Fruit fly (Drosophila melanogaster): ENCODE data around the gene CG42813.

Gene CG42813

dm6 chr3R:27204694-27205414 is 23.5 kb downstream of the CG42813 start (continued):
- TF ChIP-seq Blimp-1 (GFP tag; optimal IDR thresholded peaks at IDR 0.05) (peak; percentile 43), fd102C (GFP tag; optimal IDR thresholded peaks at IDR 0.05) (no peak), Oaz (GFP tag; IDR thresholded peaks at IDR 0.05) (no peak), CG12391 (tag; optimal IDR thresholded peaks at IDR 0.05) (peak; percentile 14), CG9727 (GFP tag; optimal IDR thresholded peaks at IDR 0.05) (peak; percentile 35), wor (GFP tag; IDR thresholded peaks at IDR 0.05) (peak; percentile 12; the same call in 1 of the 2 replicates), CG7357 (GFP tag; IDR thresholded peaks at IDR 0.05) (0 out of 3 replicates have a peak, but pooled peaks have one; percentile 27), tap (tag; optimal IDR thresholded peaks at IDR 0.05) (peak; percentile 6), CG6175 (GFP tag; IDR thresholded peaks at IDR 0.05) (no peak), CG31441 (GFP tag; IDR thresholded peaks at IDR 0.05) (peak; percentile 60), CG10267 (tag; optimal IDR thresholded peaks at IDR 0.05) (peak; percentile 39), Sry-β (GFP tag; optimal IDR thresholded peaks at IDR 0.05) (no peak), D (optimal IDR thresholded peaks at IDR 0.05) (no peak), D (GFP tag; optimal IDR thresholded peaks at IDR 0.05) (peak; percentile 35), Ssrp (tag; optimal IDR thresholded peaks at IDR 0.05) (peak; percentile 5), CG11504 (tag; optimal IDR thresholded peaks at IDR 0.05) (peak; percentile 50), nmo (GFP tag; optimal IDR thresholded peaks at IDR 0.05) (peak; percentile 29), gem (tag; optimal IDR thresholded peaks at IDR 0.05) (peak; percentile 47), CG5953 (GFP tag; IDR thresholded peaks at IDR 0.05) (no peak), CG2712 (tag; optimal IDR thresholded peaks at IDR 0.05) (peak; percentile 66), Meics (GFP tag; optimal IDR thresholded peaks at IDR 0.05) (no peak), CG7839 (tag; optimal IDR thresholded peaks at IDR 0.05) (peak; percentile 19), CG8478 (optimal IDR thresholded peaks at IDR 0.05) (no peak), pho (GFP tag; optimal IDR thresholded peaks at IDR 0.05) (no peak), CG7745 (tag; optimal IDR thresholded peaks at IDR 0.05) (no peak), CG10209 (GFP tag; optimal IDR thresholded peaks at IDR 0.05) (no peak), vfl (GFP tag; optimal IDR thresholded peaks at IDR 0.05) (no peak), CG10654 (GFP tag; optimal IDR thresholded peaks at IDR 0.05) (no peak), CG4424 (GFP tag; optimal IDR thresholded peaks at IDR 0.05) (peak; percentile 27), nerfin-1 (tag; optimal IDR thresholded peaks at IDR 0.05) (peak; percentile 22), Hr78 (GFP tag; optimal IDR thresholded peaks at IDR 0.05) (peak in 1 of 2 experiments; percentile 15), fd96Cb (tag; optimal IDR thresholded peaks at IDR 0.05) (peak; percentile 11), Ptx1 (GFP tag; IDR thresholded peaks at IDR 0.05) (0 out of 2 replicates have a peak, but pooled peaks have one; percentile 13), CG9609 (GFP tag; optimal IDR thresholded peaks at IDR 0.05) (no peak), CG12236 (GFP tag; optimal IDR thresholded peaks at IDR 0.05) (no peak), D19A (tag; optimal IDR thresholded peaks at IDR 0.05) (peak; percentile 33), phol (tag; optimal IDR thresholded peaks at IDR 0.05) (peak; percentile 55), grau (tag; optimal IDR thresholded peaks at IDR 0.05) (peak; percentile 19), CG13424 (tag; optimal IDR thresholded peaks at IDR 0.05) (peak; percentile 0), hkb (optimal IDR thresholded peaks at IDR 0.05) (peak; percentile 97), hkb (GFP tag; IDR thresholded peaks at IDR 0.05) (no peak), hb (GFP tag; IDR thresholded peaks at IDR 0.05; ENCODE audit: partially characterized antibody) (no peak), odd (GFP tag; optimal IDR thresholded peaks at IDR 0.05) (no peak), fd3F (GFP tag; optimal IDR thresholded peaks at IDR 0.05) (no peak), CG30431 (GFP tag; optimal IDR thresholded peaks at IDR 0.05) (no peak), CG18476 (GFP tag; optimal IDR thresholded peaks at IDR 0.05) (peak; percentile 96), CG17829 (tag; optimal IDR thresholded peaks at IDR 0.05) (peak; percentile 34), vvl (GFP tag; IDR thresholded peaks at IDR 0.05) (0 out of 2 replicates have a peak, but pooled peaks have one; percentile 15), CG6272 (GFP tag; IDR thresholded peaks at IDR 0.05) (no peak)
